Worm (Caenorhabditis elegans): Measurements from ENCODE around the gene cand-1.

DNA sequence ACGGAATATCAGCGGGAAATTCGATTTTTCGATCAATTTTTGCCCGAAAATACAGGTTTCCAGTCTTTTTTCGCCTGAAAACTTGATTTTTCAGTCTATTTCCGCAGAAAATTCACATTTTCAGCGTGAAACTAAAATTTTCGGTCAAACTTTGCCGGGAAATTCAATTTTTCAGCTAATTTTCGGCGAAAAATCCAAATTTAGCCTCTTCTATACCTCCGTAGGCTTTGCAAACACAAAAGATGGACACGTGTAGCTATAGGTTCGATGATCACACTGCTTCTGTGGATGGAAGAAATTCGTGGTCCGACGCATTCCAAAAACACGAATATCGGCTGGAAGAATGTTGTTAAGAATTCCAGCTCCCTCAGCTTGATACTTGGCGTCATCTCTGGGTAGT, 8.6 kb upstream of the cand-1 start:
- TF ChIP-seq ama-1 (optimal IDR thresholded peaks at IDR 0.05) = no peak
- TF ChIP-seq ets-7 (tag; optimal IDR thresholded peaks at IDR 0.05) = no peak
- TF ChIP-seq hmbx-1 (tag; optimal IDR thresholded peaks at IDR 0.05) = no peak
- TF ChIP-seq aly-1 (tag; optimal IDR thresholded peaks at IDR 0.05) = no peak

Measured in whole organism, early embryonic.